Worm (Caenorhabditis elegans) whole organism, L2 larva: ENCODE data around the gene gpc-1.

Source experiments
- C34F6.9 ChIP-seq: fragments of 150-350 bp; optimal IDR thresholded peaks from 2 replicates; lab custom pipeline; 2014; ENCODE audit warnings: missing biosample characterization, missing genetic modification characterization
- egl-27 ChIP-seq: sonication (generic microtip); optimal IDR thresholded peaks from 3 replicates; lab custom pipeline; 2017; ENCODE audit warnings: missing biosample characterization, missing genetic modification reagents, missing genetic modification characterization
- elt-1 ChIP-seq: fragments of 150-350 bp; optimal IDR thresholded peaks from 2 replicates; lab custom pipeline; 2014; ENCODE audit warnings: missing biosample characterization, missing genetic modification characterization
- lsy-2 ChIP-seq, 2 experiments: fragments of 150-350 bp in 1 of 2; sonication (generic microtip) in 1 of 2; optimal IDR thresholded peaks; 2 replicates each; lab custom pipeline; 2014 to 2017; ENCODE audit warnings: missing biosample characterization in 2 of 2, missing genetic modification characterization in 2 of 2
- nhr-12 ChIP-seq: fragments of 150-350 bp; optimal IDR thresholded peaks from 2 replicates; lab custom pipeline; 2014; ENCODE audit warnings: missing biosample characterization, missing genetic modification characterization
- nhr-21 ChIP-seq: fragments of 150-350 bp; optimal IDR thresholded peaks from 2 replicates; lab custom pipeline; 2014; ENCODE audit warnings: missing biosample characterization, missing genetic modification characterization
- sem-4 ChIP-seq: fragments of 150-350 bp; optimal IDR thresholded peaks from 2 replicates; lab custom pipeline; 2014; ENCODE audit warnings: missing biosample characterization, missing genetic modification reagents, missing genetic modification characterization
- sma-3 ChIP-seq: sonication (generic microtip); optimal IDR thresholded peaks from 2 replicates; lab custom pipeline; 2016; ENCODE audit warnings: missing genetic modification reagents, missing genetic modification characterization, missing compliant biosample characterization
- sma-9 ChIP-seq, 2 experiments: fragments of 150-350 bp in 1 of 2; sonication (generic microtip) in 1 of 2; optimal IDR thresholded peaks; 2 replicates each; lab custom pipeline; 2014 to 2016; ENCODE audit warnings: missing genetic modification characterization in 2 of 2, mild to moderate bottlenecking in 1 of 2, missing biosample characterization in 1 of 2, missing compliant biosample characterization in 1 of 2, missing genetic modification reagents in 1 of 2, moderate library complexity in 1 of 2
- zag-1 ChIP-seq: fragments of 150-350 bp; optimal IDR thresholded peaks from 2 replicates; lab custom pipeline; 2014; ENCODE audit warnings: missing biosample characterization, missing genetic modification characterization

The gpc-1 gene

DNA sequence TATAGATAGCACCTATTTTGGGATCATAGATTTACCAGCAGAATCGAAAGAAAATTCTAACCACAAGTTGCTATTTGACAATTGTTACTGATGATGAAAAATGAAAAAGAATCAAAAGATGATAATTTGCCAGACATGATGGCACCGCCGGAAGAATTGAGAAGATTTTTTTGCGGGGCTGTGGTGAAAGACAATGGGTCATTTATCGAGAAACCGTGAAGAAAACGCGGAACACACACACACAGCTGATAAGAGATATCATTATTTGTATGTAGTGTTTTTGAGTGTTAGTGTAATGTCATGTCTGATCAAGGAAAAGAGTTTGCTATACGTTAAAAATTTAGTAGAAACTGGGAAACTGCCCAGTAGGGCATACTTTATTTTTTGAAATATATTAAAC is 49.9 kb downstream of the gpc-1 start:
- TF ChIP-seq nhr-12 (tag; lab: Kevin White, UChicago) (no peak), elt-1 (no peak), nhr-21 (tag; lab: Kevin White, UChicago) (peak; percentile 43), sma-9 (GFP tag; optimal IDR thresholded peaks at IDR 0.05; lab: Kevin White, UChicago) (peak; percentile 90), sma-9 (tag; optimal IDR thresholded peaks at IDR 0.05; lab: Kevin White, UChicago) (no peak), lsy-2 (tag; optimal IDR thresholded peaks at IDR 0.05; lab: Kevin White, UChicago) (no peak), egl-27 (tag; lab: Kevin White, UChicago) (no peak), sma-3 (GFP tag; lab: Kevin White, UChicago) (peak; percentile 97), C34F6.9 (tag; lab: Kevin White, UChicago) (no peak), sem-4 (tag; lab: Kevin White, UChicago) (no peak), zag-1 (tag; lab: Kevin White, UChicago) (no peak)
